Worm (Caenorhabditis elegans) whole organism, L4 larva: ENCODE results near the gene Y25C1A.8.
"Not testable (repeated sequence)": the region's sequence is repeated elsewhere in the genome, so short reads cannot be mapped to it uniquely, and the experiment has no call there.

ENCODE experiments used
- F26F4.8 ChIP-seq: fragments of 200-800 bp; sonication (Bioruptor generic); conservative IDR thresholded peaks from 2 replicates; pipeline ENCODE4 v1.3.6; 2022; ENCODE audit warnings: missing genetic modification characterization, missing compliant biosample characterization
- T20F7.1 ChIP-seq: fragments of 200-800 bp; sonication (Bioruptor generic); optimal IDR thresholded peaks from 2 replicates; lab custom pipeline; 2018; ENCODE audit warnings: mild to moderate bottlenecking, missing genetic modification characterization, missing compliant biosample characterization
- Y105C5A.15 ChIP-seq: fragments of 200-800 bp; sonication (Bioruptor generic); IDR thresholded peaks from 2 replicates; pipeline ENCODE4 v1.3.6; 2022; ENCODE audit warnings: missing genetic modification characterization, missing compliant biosample characterization
- ZK337.2 ChIP-seq: fragments of 200-800 bp; sonication (Bioruptor generic); IDR thresholded peaks from 2 replicates; pipeline ENCODE4 v1.3.6; 2022; ENCODE audit warnings: missing genetic modification reagents, missing genetic modification characterization, missing compliant biosample characterization
- ZK546.5 ChIP-seq, 2 experiments: sonication (generic microtip); optimal IDR thresholded peaks; 2 replicates each; lab custom pipeline; 2017; ENCODE audit warnings: missing biosample characterization in 2 of 2, missing genetic modification characterization in 2 of 2
- aha-1 ChIP-seq: fragments of 150-350 bp; peaks from one replicate; lab custom pipeline; 2014; ENCODE audit warnings: missing biosample characterization, missing genetic modification characterization
- ceh-20 ChIP-seq: fragments of 200-800 bp; sonication (Bioruptor generic); IDR thresholded peaks from 2 replicates; pipeline ENCODE4 v1.3.6; 2022; ENCODE audit warnings: missing genetic modification reagents, missing genetic modification characterization, missing compliant biosample characterization
- ceh-28 ChIP-seq: fragments of 150-350 bp; optimal IDR thresholded peaks from 2 replicates; lab custom pipeline; 2014; ENCODE audit warnings: missing biosample characterization, missing genetic modification reagents, missing genetic modification characterization
- ceh-32 ChIP-seq: sonication (generic microtip); optimal IDR thresholded peaks from 2 replicates; lab custom pipeline; 2016; ENCODE audit warnings: mild to moderate bottlenecking, missing genetic modification characterization, missing compliant biosample characterization; ENCODE audit not compliant: poor library complexity
- daf-8 ChIP-seq: fragments of 200-800 bp; sonication (Bioruptor generic); IDR thresholded peaks from 2 replicates; pipeline ENCODE4 v1.3.6; 2022; ENCODE audit warnings: missing genetic modification characterization, missing compliant biosample characterization
- dmd-8 ChIP-seq: fragments of 200-800 bp; sonication (Bioruptor generic); IDR thresholded peaks from 2 replicates; pipeline ENCODE4 v1.3.6; 2022; ENCODE audit warnings: missing genetic modification characterization, missing compliant biosample characterization
- hmg-1.1 ChIP-seq: fragments of 200-800 bp; sonication (Bioruptor generic); IDR thresholded peaks from 2 replicates; pipeline ENCODE4 v1.3.6; 2022; ENCODE audit warnings: missing genetic modification reagents, missing genetic modification characterization, missing compliant biosample characterization
- lim-7 ChIP-seq: fragments of 200-800 bp; sonication (Bioruptor generic); IDR thresholded peaks from 2 replicates; pipeline ENCODE4 v1.3.6; 2022; ENCODE audit warnings: missing genetic modification characterization, missing compliant biosample characterization
- lin-1 ChIP-seq: fragments of 200-800 bp; sonication (Bioruptor generic); IDR thresholded peaks from 2 replicates; pipeline ENCODE4 v1.3.6; 2022; ENCODE audit warnings: missing genetic modification reagents, missing genetic modification characterization, missing compliant biosample characterization
- lin-13 ChIP-seq: fragments of 150-350 bp; optimal IDR thresholded peaks from 2 replicates; lab custom pipeline; 2014; ENCODE audit warnings: missing biosample characterization, missing genetic modification reagents, missing genetic modification characterization
- lin-38 ChIP-seq: fragments of 200-800 bp; sonication (Bioruptor generic); IDR thresholded peaks from 2 replicates; pipeline ENCODE4 v1.3.6; 2022; ENCODE audit warnings: missing genetic modification reagents, missing genetic modification characterization, missing compliant biosample characterization
- madf-5 ChIP-seq, 2 experiments: fragments of 200-800 bp; sonication (Bioruptor generic); IDR thresholded peaks; 2 replicates each; pipeline ENCODE4 v1.3.6; 2022; ENCODE audit warnings: missing compliant biosample characterization in 2 of 2, missing genetic modification characterization in 2 of 2
- mdl-1 ChIP-seq, 2 experiments: fragments of 150-350 bp in 1 of 2; sonication (generic microtip) in 1 of 2; optimal IDR thresholded peaks; 2 replicates each; lab custom pipeline; 2014 to 2017; ENCODE audit warnings: missing biosample characterization in 2 of 2, missing genetic modification characterization in 2 of 2
- mdt-29 ChIP-seq: fragments of 200-800 bp; sonication (Bioruptor generic); IDR thresholded peaks from 2 replicates; pipeline ENCODE4 v1.3.6; 2022; ENCODE audit warnings: missing genetic modification reagents, missing genetic modification characterization, missing compliant biosample characterization
- nhr-237 ChIP-seq: sonication (generic microtip); optimal IDR thresholded peaks from 2 replicates; lab custom pipeline; 2017; ENCODE audit warnings: missing biosample characterization, missing genetic modification characterization
- nhr-41 ChIP-seq: fragments of 200-800 bp; sonication (Bioruptor generic); IDR thresholded peaks from 2 replicates; pipeline ENCODE4 v1.3.6; 2022; ENCODE audit warnings: missing genetic modification reagents, missing genetic modification characterization, missing compliant biosample characterization
- nhr-48 ChIP-seq: sonication (generic microtip); optimal IDR thresholded peaks from 2 replicates; lab custom pipeline; 2016; ENCODE audit warnings: mild to moderate bottlenecking, missing genetic modification characterization, missing compliant biosample characterization
- nhr-6 ChIP-seq: fragments of 150-350 bp; optimal IDR thresholded peaks from 2 replicates; lab custom pipeline; 2014; ENCODE audit warnings: missing biosample characterization, missing genetic modification characterization
- nhr-76 ChIP-seq: fragments of 150-350 bp; optimal IDR thresholded peaks from 2 replicates; lab custom pipeline; 2014; ENCODE audit warnings: missing biosample characterization, missing genetic modification characterization
- nhr-77 ChIP-seq: fragments of 150-350 bp; optimal IDR thresholded peaks from 2 replicates; lab custom pipeline; 2014; ENCODE audit warnings: missing biosample characterization, missing genetic modification characterization
- pha-4 ChIP-seq, 2 experiments: fragments of 150-350 bp in 1 of 2; fragments of 200-800 bp in 1 of 2; sonication (Bioruptor generic) in 1 of 2; IDR thresholded peaks in 1 of 2; optimal IDR thresholded peaks in 1 of 2; 2 replicates each; pipeline versions ENCODE4 v1.3.6 to Lab custom; 2014 to 2022; ENCODE audit warnings: missing genetic modification characterization in 2 of 2, missing genetic modification reagents in 2 of 2, missing biosample characterization in 1 of 2, missing compliant biosample characterization in 1 of 2
- sdz-12 ChIP-seq: fragments of 200-800 bp; sonication (Bioruptor generic); optimal IDR thresholded peaks from 2 replicates; lab custom pipeline; 2018; ENCODE audit warnings: mild to moderate bottlenecking, missing genetic modification characterization, missing compliant biosample characterization
- set-16 ChIP-seq: fragments of 200-800 bp; sonication (Bioruptor generic); IDR thresholded peaks from 2 replicates; pipeline ENCODE4 v1.3.6; 2022; ENCODE audit warnings: missing genetic modification reagents, missing genetic modification characterization, missing compliant biosample characterization
- spr-1 ChIP-seq: sonication (generic microtip); optimal IDR thresholded peaks from 2 replicates; lab custom pipeline; 2016; ENCODE audit warnings: mild to moderate bottlenecking, missing genetic modification characterization, missing compliant biosample characterization
- tra-1 ChIP-seq: fragments of 200-800 bp; sonication (Bioruptor generic); IDR thresholded peaks from 2 replicates; pipeline ENCODE4 v1.3.6; 2022; ENCODE audit warnings: missing genetic modification reagents, missing genetic modification characterization, missing compliant biosample characterization
- unc-62 ChIP-seq, 3 experiments: fragments of 150-350 bp in 1 of 3; sonication (generic microtip); optimal IDR thresholded peaks in 2 of 3; peaks in 1 of 3; 1 replicate in 1 of 3; 2 replicates in 2 of 3; lab custom pipeline; 2014 to 2017; ENCODE audit warnings: missing biosample characterization in 3 of 3, missing genetic modification characterization in 3 of 3, missing genetic modification reagents in 3 of 3, missing genotype in 1 of 3
- vab-7 ChIP-seq: fragments of 200-800 bp; sonication (Bioruptor generic); IDR thresholded peaks from 2 replicates; pipeline ENCODE4 v1.3.6; 2022; ENCODE audit warnings: missing genetic modification reagents, missing genetic modification characterization, missing compliant biosample characterization
- zfp-3 ChIP-seq: fragments of 200-800 bp; sonication (Bioruptor generic); conservative IDR thresholded peaks from 2 replicates; pipeline ENCODE4 v1.3.6; 2022; ENCODE audit warnings: missing genetic modification reagents, missing genetic modification characterization, missing compliant biosample characterization
- zip-2 ChIP-seq: fragments of 150-350 bp; optimal IDR thresholded peaks from 2 replicates; lab custom pipeline; 2014; ENCODE audit warnings: missing biosample characterization, missing genetic modification characterization

Gene Y25C1A.8

DNA sequence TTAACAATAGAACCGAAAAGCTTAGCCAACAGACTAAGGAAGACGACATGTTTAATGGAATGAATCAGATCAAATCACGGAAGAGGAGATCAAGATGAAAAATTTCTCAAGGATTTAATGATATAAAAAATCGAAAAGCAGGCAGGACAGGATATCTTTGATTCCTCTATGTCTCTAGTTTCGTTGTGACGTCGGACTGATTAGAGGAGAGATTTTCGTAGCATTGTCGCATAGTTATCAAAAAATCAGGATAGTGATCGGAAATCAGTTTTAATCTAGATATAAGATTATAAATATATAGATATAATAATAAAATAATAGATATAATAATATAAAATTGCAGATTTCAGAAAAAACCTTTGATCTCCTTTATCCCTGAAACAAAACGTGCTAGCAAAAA, 33.4 kb downstream of the Y25C1A.8 start, which contains the start of gene B0454.8:
Gene B0454.8, minus strand, starts transcription at position 101 of the 400 bp plus-strand sequence.
- TF ChIP-seq T20F7.1 (GFP tag; lab: Kevin White, UChicago): no peak
- TF ChIP-seq spr-1 (tag; lab: Kevin White, UChicago): no peak
- no peak for TF ChIP-seq ceh-32 (tag; lab: Kevin White, UChicago)
- no peak for TF ChIP-seq lim-7
- no peak for TF ChIP-seq Y105C5A.15
- TF ChIP-seq unc-62 (GFP tag; optimal IDR thresholded peaks at IDR 0.05 in 1 of 2; lab: Kevin White, UChicago): no peak
- no peak for TF ChIP-seq unc-62 (tag; optimal IDR thresholded peaks at IDR 0.05; lab: Kevin White, UChicago)
- TF ChIP-seq nhr-76: no peak
- no peak for TF ChIP-seq madf-5 (GFP tag; IDR thresholded peaks at IDR 0.05; lab: Robert Waterston, UW)
- TF ChIP-seq sdz-12: no peak
- TF ChIP-seq dmd-8 (GFP tag; lab: Robert Waterston, UW): no peak
- no peak for TF ChIP-seq nhr-237 (tag; lab: Kevin White, UChicago)
- no peak for TF ChIP-seq nhr-6 (tag; lab: Kevin White, UChicago)

DNA sequence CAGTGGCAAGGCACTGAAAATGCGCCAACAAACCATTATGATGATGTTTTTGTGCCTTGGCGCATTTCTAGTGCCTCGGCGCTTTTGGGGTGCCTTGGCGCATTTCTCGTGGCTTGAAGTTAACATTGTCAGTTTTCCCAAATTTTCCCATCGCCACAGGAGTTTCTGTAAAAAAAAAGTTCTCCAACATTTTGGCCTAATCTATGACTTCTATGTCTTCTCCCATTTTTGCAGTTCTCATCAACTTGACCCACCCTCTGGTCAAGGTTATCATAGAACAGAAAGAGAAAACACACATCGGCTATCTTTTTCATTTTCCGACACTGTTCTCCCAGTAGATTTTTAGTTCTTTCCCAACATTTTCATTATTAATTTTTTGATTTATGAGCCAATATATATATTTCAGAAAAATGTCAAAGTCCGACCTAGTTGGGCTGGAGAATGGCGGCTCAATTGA, 38.3 kb downstream of the Y25C1A.8 start, which contains the start of the genes B0454.26 and B0454.5:
Gene B0454.26, minus strand, starts transcription at position 101 of the 457 bp plus-strand sequence.
Gene B0454.5, plus strand, starts transcription at position 407 of the 457 bp plus-strand sequence.
- no peak for TF ChIP-seq lim-7

DNA sequence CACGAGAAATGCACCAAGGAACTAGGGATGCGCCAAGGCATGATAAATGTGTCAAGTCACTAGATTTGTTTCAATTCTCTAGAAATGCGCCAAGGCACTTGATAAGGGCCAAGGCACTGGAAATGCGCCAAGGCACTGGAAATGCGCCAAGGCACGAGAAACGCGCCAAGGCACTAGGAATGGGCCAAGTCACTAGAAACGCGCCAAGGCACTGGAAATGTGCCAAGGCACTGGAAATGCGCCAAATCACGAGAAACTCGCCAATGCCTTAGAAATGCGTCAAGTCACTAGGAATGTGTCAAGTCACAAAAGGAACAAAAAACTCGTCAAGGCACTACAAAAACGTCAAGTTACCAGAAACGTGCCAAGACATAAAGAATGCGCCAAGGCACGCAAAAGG, 40.4 kb downstream of the Y25C1A.8 start:
- TF ChIP-seq ceh-20 (GFP tag; lab: Robert Waterston, UW) (peak; percentile 23; the same call in 1 of the 2 replicates), tra-1 (0 out of 2 replicates have a peak, but pooled peaks have one; percentile 16), nhr-41 (GFP tag; lab: Robert Waterston, UW) (no peak), nhr-48 (no peak), ZK337.2 (GFP tag; lab: Robert Waterston, UW) (0 out of 2 replicates have a peak, but pooled peaks have one; percentile 10), lin-38 (GFP tag; lab: Robert Waterston, UW) (peak; percentile 45), aha-1 (tag; lab: Kevin White, UChicago) (peak; percentile 81)
- TF ChIP-seq, all 104 proteins: peak for 5

DNA sequence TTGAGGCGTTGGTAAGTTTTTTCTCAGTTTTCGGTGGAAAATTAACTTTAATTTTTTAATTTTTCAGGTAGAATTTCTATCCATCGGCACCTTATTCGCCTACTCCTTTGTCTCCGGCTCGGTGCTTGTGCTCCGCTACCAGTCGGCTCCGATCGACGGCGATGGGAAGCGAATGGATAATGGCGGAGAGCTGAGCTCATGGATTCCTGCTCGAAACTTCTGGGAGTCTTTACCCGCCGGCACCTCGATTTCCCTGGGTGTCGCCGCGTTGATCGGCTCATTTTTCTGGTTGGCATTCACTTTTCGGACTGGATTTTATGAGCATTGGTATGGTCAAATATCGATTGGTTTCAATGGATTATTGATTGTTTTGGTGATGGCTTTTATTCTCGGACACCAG, 41.8 kb downstream of the Y25C1A.8 start:
- TF ChIP-seq ceh-32 (tag; lab: Kevin White, UChicago) (no peak), lin-13 (no peak), set-16 (peak; percentile 75), madf-5 (GFP tag; IDR thresholded peaks at IDR 0.05; lab: Robert Waterston, UW) (no peak), nhr-48 (no peak), daf-8 (no peak), zfp-3 (GFP tag; lab: Robert Waterston, UW) (no peak), nhr-77 (tag; lab: Kevin White, UChicago) (no peak), Y105C5A.15 (no peak), ZK546.5 (tag; optimal IDR thresholded peaks at IDR 0.05; lab: Kevin White, UChicago) (no peak), zip-2 (tag; lab: Kevin White, UChicago) (no peak), mdl-1 (tag; optimal IDR thresholded peaks at IDR 0.05; lab: Kevin White, UChicago) (no peak), ceh-28 (tag; lab: Kevin White, UChicago) (peak; percentile 55), T20F7.1 (GFP tag; lab: Kevin White, UChicago) (no peak)

DNA sequence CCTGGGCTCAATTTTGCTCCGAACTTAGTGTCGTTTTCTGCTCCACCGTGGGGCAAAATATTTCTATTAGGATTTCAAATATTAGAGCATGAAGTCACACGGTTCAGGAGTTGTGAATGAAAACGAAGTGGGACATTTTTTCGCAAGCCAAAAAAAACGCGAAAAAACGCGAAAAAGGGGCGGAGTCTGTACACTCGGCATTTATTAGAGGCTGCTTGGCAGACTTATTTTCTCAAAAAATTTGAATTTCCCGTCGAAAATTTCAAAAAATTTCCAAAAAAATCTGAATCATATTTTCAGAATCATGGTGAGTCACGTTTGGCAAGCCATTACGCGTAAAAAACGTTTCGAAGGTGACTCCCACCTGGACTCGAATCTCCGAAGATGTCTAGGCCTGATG, 44.3 kb downstream of the Y25C1A.8 start, which contains the start of gene B0454.6:
Gene B0454.6, plus strand, starts transcription at position 301 of the 400 bp plus-strand sequence.
- TF ChIP-seq mdt-29; hmg-1.1 (GFP tag; lab: Robert Waterston, UW); lin-1: not testable (repeated sequence)
- TF ChIP-seq, all 104 proteins: peak for 0; not testable (repeated sequence) for 104

DNA sequence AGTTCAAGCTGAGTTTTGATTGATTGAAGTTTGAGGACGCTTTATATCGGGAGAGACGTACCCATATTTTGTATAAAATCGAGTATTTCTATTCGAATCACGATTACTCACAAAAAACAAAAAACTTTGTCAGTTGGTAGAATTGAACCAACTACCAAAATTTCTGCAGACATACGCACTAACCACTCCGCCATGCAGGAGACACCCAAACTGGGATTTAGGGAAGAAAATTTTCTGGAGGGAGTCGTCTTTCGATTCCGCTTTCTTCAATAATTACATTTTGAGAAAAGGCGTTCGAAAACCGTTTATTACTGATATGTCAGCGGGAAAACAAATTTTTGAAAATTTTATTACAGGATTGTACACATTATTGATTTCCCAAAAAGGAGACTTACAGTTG, 45.5 kb downstream of the Y25C1A.8 start:
- TF ChIP-seq pha-4 (GFP tag; IDR thresholded peaks at IDR 0.05; lab: Robert Waterston, UW): peak; percentile 45; the same call in 1 of the 2 replicates
- not testable (repeated sequence) for TF ChIP-seq pha-4 (tag; optimal IDR thresholded peaks at IDR 0.05; lab: Kevin White, UChicago)
- TF ChIP-seq tra-1: 0 out of 2 replicates have a peak, but pooled peaks have one; percentile 33
- 0 out of 2 replicates have a peak, but pooled peaks have one; percentile 17 for TF ChIP-seq F26F4.8 (GFP tag; lab: Robert Waterston, UW)
- peak; percentile 47 for TF ChIP-seq lin-38 (GFP tag; lab: Robert Waterston, UW)
- 0 out of 2 replicates have a peak, but pooled peaks have one; percentile 59 for TF ChIP-seq dmd-8 (GFP tag; lab: Robert Waterston, UW)
- 0 out of 2 replicates have a peak, but pooled peaks have one; percentile 10 for TF ChIP-seq vab-7 (GFP tag; lab: Robert Waterston, UW)
